Fruit fly (Drosophila melanogaster): ENCODE data around the gene Prp31.

Prp31 gene

dm6 chr3L:15196189-15196588 is 37.3 kb downstream of the Prp31 start:
- TF ChIP-seq EcR (GFP tag; optimal IDR thresholded peaks at IDR 0.05): no peak
- no peak for TF ChIP-seq usp (GFP tag; optimal IDR thresholded peaks at IDR 0.05)
- TF ChIP-seq CG8478 (optimal IDR thresholded peaks at IDR 0.05): no peak
- peak; percentile 62 for TF ChIP-seq Dll (optimal IDR thresholded peaks at IDR 0.05)

- TF ChIP-seq psq (optimal IDR thresholded peaks at IDR 0.05) (no peak), usp (GFP tag; optimal IDR thresholded peaks at IDR 0.05) (no peak), EcR (GFP tag; optimal IDR thresholded peaks at IDR 0.05) (no peak), CG8478 (optimal IDR thresholded peaks at IDR 0.05) (no peak), Dll (optimal IDR thresholded peaks at IDR 0.05) (no peak), pan (optimal IDR thresholded peaks at IDR 0.05) (no peak)
Observed at dm6 chr3L:15196711-15197320, 37.9 kb downstream of the Prp31 start.

dm6 chr3L:15197978-15198377 is 39.1 kb downstream of the Prp31 start:
- TF ChIP-seq EcR (GFP tag; optimal IDR thresholded peaks at IDR 0.05): no peak
- TF ChIP-seq CG8478 (optimal IDR thresholded peaks at IDR 0.05): no peak
- no peak for TF ChIP-seq Dll (optimal IDR thresholded peaks at IDR 0.05)

- TF ChIP-seq psq (optimal IDR thresholded peaks at IDR 0.05) (no peak), Dll (optimal IDR thresholded peaks at IDR 0.05) (no peak), usp (GFP tag; optimal IDR thresholded peaks at IDR 0.05) (no peak), pan (optimal IDR thresholded peaks at IDR 0.05) (no peak), CG8478 (optimal IDR thresholded peaks at IDR 0.05) (no peak), EcR (GFP tag; optimal IDR thresholded peaks at IDR 0.05) (no peak)
Observed at dm6 chr3L:15199216-15200090, 40.6 kb downstream of the Prp31 start.

- no peak for TF ChIP-seq Dll (optimal IDR thresholded peaks at IDR 0.05)
- TF ChIP-seq psq (optimal IDR thresholded peaks at IDR 0.05): no peak
- TF ChIP-seq EcR (GFP tag; optimal IDR thresholded peaks at IDR 0.05): no peak
- no peak for TF ChIP-seq pan (optimal IDR thresholded peaks at IDR 0.05)
- TF ChIP-seq CG8478 (optimal IDR thresholded peaks at IDR 0.05): no peak
- TF ChIP-seq usp (GFP tag; optimal IDR thresholded peaks at IDR 0.05): no peak
Observed at dm6 chr3L:15200280-15200987, 41.5 kb downstream of the Prp31 start.

dm6 chr3L:15201351-15201750 is 42.5 kb downstream of the Prp31 start:
- TF ChIP-seq psq (optimal IDR thresholded peaks at IDR 0.05) (no peak), CG8478 (optimal IDR thresholded peaks at IDR 0.05) (no peak), pan (optimal IDR thresholded peaks at IDR 0.05) (no peak), Dll (optimal IDR thresholded peaks at IDR 0.05) (no peak), EcR (GFP tag; optimal IDR thresholded peaks at IDR 0.05) (no peak), usp (GFP tag; optimal IDR thresholded peaks at IDR 0.05) (no peak)

dm6 chr3L:15203097-15203496 is 44.2 kb downstream of the Prp31 start:
- TF ChIP-seq usp (GFP tag; optimal IDR thresholded peaks at IDR 0.05) (no peak), Dll (optimal IDR thresholded peaks at IDR 0.05) (no peak), pan (optimal IDR thresholded peaks at IDR 0.05) (no peak), psq (optimal IDR thresholded peaks at IDR 0.05) (no peak), EcR (GFP tag; optimal IDR thresholded peaks at IDR 0.05) (no peak), CG8478 (optimal IDR thresholded peaks at IDR 0.05) (no peak)

- no peak for TF ChIP-seq Dll (optimal IDR thresholded peaks at IDR 0.05)
Observed at dm6 chr3L:15203585-15203984, 44.7 kb downstream of the Prp31 start.

dm6 chr3L:15206058-15206457 is 47.2 kb downstream of the Prp31 start:
- TF ChIP-seq usp (GFP tag; optimal IDR thresholded peaks at IDR 0.05) (no peak), EcR (GFP tag; optimal IDR thresholded peaks at IDR 0.05) (no peak), psq (optimal IDR thresholded peaks at IDR 0.05) (no peak), pan (optimal IDR thresholded peaks at IDR 0.05) (no peak), CG8478 (optimal IDR thresholded peaks at IDR 0.05) (no peak), Dll (optimal IDR thresholded peaks at IDR 0.05) (no peak)

- TF ChIP-seq usp (GFP tag; optimal IDR thresholded peaks at IDR 0.05): no peak
- no peak for TF ChIP-seq EcR (GFP tag; optimal IDR thresholded peaks at IDR 0.05)
- TF ChIP-seq psq (optimal IDR thresholded peaks at IDR 0.05): no peak
Observed at dm6 chr3L:15207544-15207943, 48.6 kb downstream of the Prp31 start, which contains the start of gene Prx1. Prx1 (plus strand) TSS chr3L:15207844.

- TF ChIP-seq EcR (GFP tag; optimal IDR thresholded peaks at IDR 0.05) (no peak), pan (optimal IDR thresholded peaks at IDR 0.05) (no peak), usp (GFP tag; optimal IDR thresholded peaks at IDR 0.05) (no peak), CG8478 (optimal IDR thresholded peaks at IDR 0.05) (no peak), psq (optimal IDR thresholded peaks at IDR 0.05) (no peak), Dll (optimal IDR thresholded peaks at IDR 0.05) (no peak)
Observed at dm6 chr3L:15208695-15209450, 50.0 kb downstream of the Prp31 start.

Measured in whole organism.